Fruit fly (Drosophila melanogaster) whole organism, embryonic: Measurements from ENCODE around the gene HP1b.
A peak's percentile ranks its signal among the peaks of the same experiment; 100 is the strongest.

Experiments used
- Ada2b ChIP-seq: fragments of 200-800 bp; sonication (Bioruptor generic); IDR thresholded peaks from 2 replicates; pipeline ENCODE4 v1.3.6; 2022; ENCODE audit warnings: missing biosample characterization, missing genetic modification characterization
- Awh ChIP-seq: fragments of 200-800 bp; sonication (Bioruptor generic); IDR thresholded peaks from 2 replicates; pipeline ENCODE4, ENCODE4 v1.3.6; 2022; ENCODE audit warnings: missing biosample characterization, missing genetic modification characterization
- CG10267 ChIP-seq: fragments of 200-800 bp; sonication (Bioruptor generic); optimal IDR thresholded peaks from 2 replicates; lab custom pipeline; 2018; ENCODE audit warnings: missing biosample characterization, mild to moderate bottlenecking, missing genetic modification characterization, moderate library complexity
- CG10321 ChIP-seq: fragments of 200-800 bp; sonication (Bioruptor generic); IDR thresholded peaks from 2 replicates; pipeline ENCODE4 v1.3.6; 2022; ENCODE audit warnings: missing biosample characterization, missing genetic modification characterization
- CG11456 ChIP-seq: fragments of 200-800 bp; sonication (Bioruptor generic); IDR thresholded peaks from 3 replicates; pipeline ENCODE4 v1.3.6; 2022; ENCODE audit warnings: missing biosample characterization, missing genetic modification characterization
- CG12769 ChIP-seq: fragments of 200-800 bp; sonication (Bioruptor generic); optimal IDR thresholded peaks from 2 replicates; lab custom pipeline; 2019; ENCODE audit warnings: missing biosample characterization, mild to moderate bottlenecking, missing genetic modification characterization, moderate library complexity
- CG13287 ChIP-seq: fragments of 200-800 bp; sonication (Bioruptor generic); IDR thresholded peaks from 2 replicates; pipeline ENCODE4 v1.3.6; 2022; ENCODE audit warnings: missing biosample characterization, missing genetic modification characterization; ENCODE audit not compliant: partially characterized antibody
- CG14710 ChIP-seq: fragments of 200-800 bp; sonication (Bioruptor generic); optimal IDR thresholded peaks from 3 replicates; lab custom pipeline; 2019; ENCODE audit warnings: missing biosample characterization, mild to moderate bottlenecking, missing genetic modification characterization, moderate library complexity
- CG17568 ChIP-seq: fragments of 200-800 bp; sonication (Bioruptor generic); optimal IDR thresholded peaks from 2 replicates; lab custom pipeline; 2018; ENCODE audit warnings: missing biosample characterization, mild to moderate bottlenecking, missing genetic modification characterization, moderate library complexity
- CG1832 ChIP-seq: fragments of 200-800 bp; sonication (Bioruptor generic); optimal IDR thresholded peaks from 2 replicates; lab custom pipeline; 2017; ENCODE audit warnings: missing biosample characterization, mild to moderate bottlenecking, missing genetic modification characterization, inconsistent platforms
- CG32532 ChIP-seq: fragments of 200-800 bp; sonication (Bioruptor generic); IDR thresholded peaks from 2 replicates; pipeline ENCODE4 v1.3.6; 2022; ENCODE audit warnings: missing biosample characterization, missing genetic modification characterization
- CG3407 ChIP-seq: fragments of 200-800 bp; sonication (Bioruptor generic); optimal IDR thresholded peaks from 2 replicates; lab custom pipeline; 2018; ENCODE audit warnings: missing biosample characterization, mild to moderate bottlenecking, missing genetic modification characterization
- CG3995 ChIP-seq: fragments of 200-800 bp; sonication (Bioruptor generic); optimal IDR thresholded peaks from 3 replicates; lab custom pipeline; 2016; ENCODE audit warnings: missing biosample characterization, missing genetic modification characterization
- CG6254 ChIP-seq: fragments of 200-800 bp; sonication (Bioruptor generic); optimal IDR thresholded peaks from 3 replicates; lab custom pipeline; 2017; ENCODE audit warnings: mild to moderate bottlenecking, missing biosample characterization, missing genetic modification reagents, missing genetic modification characterization
- CG6689 ChIP-seq: fragments of 200-800 bp; sonication (Bioruptor generic); IDR thresholded peaks from 2 replicates; pipeline ENCODE4 v1.3.6; 2022; ENCODE audit warnings: missing biosample characterization, missing genetic modification characterization
- CG7556 ChIP-seq: fragments of 200-800 bp; sonication (Bioruptor generic); optimal IDR thresholded peaks from 2 replicates; lab custom pipeline; 2017; ENCODE audit warnings: missing biosample characterization, mild to moderate bottlenecking, missing genetic modification characterization
- CG8281 ChIP-seq: fragments of 200-800 bp; sonication (Bioruptor generic); optimal IDR thresholded peaks from 2 replicates; lab custom pipeline; 2018; ENCODE audit warnings: missing biosample characterization, mild to moderate bottlenecking, missing genetic modification characterization, moderate library complexity
- CG9437 ChIP-seq: fragments of 200-800 bp; sonication (Bioruptor generic); optimal IDR thresholded peaks from 2 replicates; lab custom pipeline; 2018; ENCODE audit warnings: missing biosample characterization, mild to moderate bottlenecking, missing genetic modification characterization
- CoRest ChIP-seq: fragments of 200-800 bp; sonication (Bioruptor generic); optimal IDR thresholded peaks from 3 replicates; lab custom pipeline; 2018; ENCODE audit warnings: missing biosample characterization, mild to moderate bottlenecking, missing genetic modification characterization, moderate library complexity
- Drgx ChIP-seq: fragments of 200-800 bp; sonication (Bioruptor generic); IDR thresholded peaks from 2 replicates; pipeline ENCODE4 v1.3.6; 2022; ENCODE audit warnings: missing biosample characterization, missing genetic modification characterization
- H2.0 ChIP-seq: fragments of 200-800 bp; sonication (Bioruptor generic); IDR thresholded peaks from 2 replicates; pipeline ENCODE4 v1.3.6; 2022; ENCODE audit warnings: missing biosample characterization, missing genetic modification characterization
- Jarid2 ChIP-seq: fragments of 200-800 bp; sonication (Bioruptor generic); optimal IDR thresholded peaks from 3 replicates; lab custom pipeline; 2017; ENCODE audit warnings: mild to moderate bottlenecking, missing biosample characterization, missing genetic modification reagents, missing genetic modification characterization
- MTF-1 ChIP-seq: fragments of 200-800 bp; sonication (Bioruptor generic); optimal IDR thresholded peaks from 2 replicates; lab custom pipeline; 2018; ENCODE audit warnings: missing biosample characterization, mild to moderate bottlenecking, missing genetic modification characterization, borderline replicate concordance
- Med ChIP-seq: fragments of 200-800 bp; sonication (Bioruptor generic); peaks from one replicate; lab custom pipeline; 2016; ENCODE audit warnings: missing biosample characterization, missing genetic modification characterization, mild to moderate bottlenecking, inconsistent platforms, moderate library complexity
- Ptx1 ChIP-seq: fragments of 200-800 bp; sonication (Bioruptor generic); IDR thresholded peaks from 2 replicates; pipeline ENCODE4 v1.3.6; 2022; ENCODE audit warnings: missing biosample characterization, missing genetic modification characterization
- Rfx ChIP-seq: fragments of 200-800 bp; sonication (Bioruptor generic); IDR thresholded peaks from 2 replicates; pipeline ENCODE4 v1.3.6; 2022; ENCODE audit warnings: missing biosample characterization, missing genetic modification characterization
- Scr ChIP-seq: fragments of 200-800 bp; sonication (Bioruptor generic); IDR thresholded peaks from 2 replicates; pipeline ENCODE4 v1.3.6; 2022; ENCODE audit warnings: missing biosample characterization, missing genetic modification characterization; ENCODE audit not compliant: partially characterized antibody
- al ChIP-seq: fragments of 200-800 bp; sonication (Bioruptor generic); IDR thresholded peaks from 2 replicates; pipeline ENCODE4 v1.3.6; 2022; ENCODE audit warnings: missing biosample characterization, missing genetic modification characterization
- amos ChIP-seq: fragments of 200-800 bp; sonication (Bioruptor generic); IDR thresholded peaks from 2 replicates; pipeline ENCODE4 v1.3.6; 2022; ENCODE audit warnings: missing biosample characterization, missing genetic modification characterization; ENCODE audit not compliant: partially characterized antibody
- bigmax ChIP-seq: fragments of 200-800 bp; sonication (Bioruptor generic); optimal IDR thresholded peaks from 2 replicates; lab custom pipeline; 2018; ENCODE audit warnings: missing biosample characterization, mild to moderate bottlenecking, missing genetic modification characterization
- cas ChIP-seq: fragments of 200-800 bp; sonication (Bioruptor generic); IDR thresholded peaks from 2 replicates; pipeline ENCODE4 v1.3.6; 2022; ENCODE audit warnings: missing biosample characterization, missing genetic modification characterization
- da ChIP-seq: fragments of 200-800 bp; sonication (Bioruptor generic); optimal IDR thresholded peaks from 2 replicates; lab custom pipeline; 2016; ENCODE audit warnings: missing biosample characterization, missing genetic modification characterization
- dan ChIP-seq: fragments of 200-800 bp; sonication (Bioruptor generic); IDR thresholded peaks from 2 replicates; pipeline ENCODE4 v1.3.6; 2022; ENCODE audit warnings: missing biosample characterization, missing genetic modification characterization
- dmrt11E ChIP-seq: fragments of 200-800 bp; sonication (Bioruptor generic); optimal IDR thresholded peaks from 3 replicates; lab custom pipeline; 2018; ENCODE audit warnings: missing biosample characterization, mild to moderate bottlenecking, missing genetic modification characterization, moderate library complexity
- dysf ChIP-seq: fragments of 200-800 bp; sonication (Bioruptor generic); IDR thresholded peaks from 3 replicates; pipeline ENCODE4 v1.3.6; 2022; ENCODE audit warnings: missing biosample characterization, missing genetic modification characterization
- ewg ChIP-seq: fragments of 200-800 bp; sonication (Bioruptor generic); optimal IDR thresholded peaks from 3 replicates; lab custom pipeline; 2017; ENCODE audit warnings: mild to moderate bottlenecking, missing biosample characterization, missing genetic modification reagents, missing genetic modification characterization
- exex ChIP-seq: fragments of 200-800 bp; sonication (Bioruptor generic); optimal IDR thresholded peaks from 4 replicates; lab custom pipeline; 2018; ENCODE audit warnings: missing biosample characterization, mild to moderate bottlenecking, missing genetic modification characterization, moderate library complexity
- fru ChIP-seq: fragments of >200 bp; optimal IDR thresholded peaks from 2 replicates; lab custom pipeline; 2017
- ftz-f1 ChIP-seq: fragments of 200-800 bp; sonication (Bioruptor generic); optimal IDR thresholded peaks from 2 replicates; lab custom pipeline; 2016; ENCODE audit warnings: missing biosample characterization, missing genetic modification characterization
- hbn ChIP-seq: fragments of 200-800 bp; sonication (Bioruptor generic); IDR thresholded peaks from 2 replicates; pipeline ENCODE4 v1.3.6; 2022; ENCODE audit warnings: missing biosample characterization, missing genetic modification characterization; ENCODE audit not compliant: partially characterized antibody
- jigr1 ChIP-seq: fragments of 200-800 bp; sonication (Bioruptor generic); IDR thresholded peaks from 3 replicates; pipeline ENCODE4 v1.3.6; 2022; ENCODE audit warnings: missing biosample characterization, missing genetic modification characterization
- lbe ChIP-seq: fragments of 200-800 bp; sonication (Bioruptor generic); optimal IDR thresholded peaks from 2 replicates; lab custom pipeline; 2016; ENCODE audit warnings: missing biosample characterization, mild to moderate bottlenecking, missing genetic modification characterization
- maf-S ChIP-seq: fragments of 200-800 bp; sonication (Bioruptor generic); optimal IDR thresholded peaks from 2 replicates; lab custom pipeline; 2016; ENCODE audit warnings: missing biosample characterization, missing genetic modification characterization
- nerfin-1 ChIP-seq: fragments of 200-800 bp; sonication (Bioruptor generic); optimal IDR thresholded peaks from 3 replicates; lab custom pipeline; 2019; ENCODE audit warnings: missing biosample characterization, mild to moderate bottlenecking, missing genetic modification characterization, moderate library complexity
- onecut ChIP-seq: fragments of 200-800 bp; sonication (Bioruptor generic); IDR thresholded peaks from 2 replicates; pipeline ENCODE4 v1.3.6; 2022; ENCODE audit warnings: missing biosample characterization, missing genetic modification characterization
- scrt ChIP-seq: fragments of 200-800 bp; sonication (Bioruptor generic); optimal IDR thresholded peaks from 2 replicates; lab custom pipeline; 2018; ENCODE audit warnings: missing biosample characterization, mild to moderate bottlenecking, missing genetic modification characterization, moderate library complexity
- sens ChIP-seq: fragments of 200-800 bp; sonication (Bioruptor generic); peaks from one replicate; lab custom pipeline; 2016; ENCODE audit warnings: missing biosample characterization, missing genetic modification characterization
- sim ChIP-seq: fragments of 200-800 bp; sonication (Bioruptor generic); IDR thresholded peaks from 2 replicates; pipeline ENCODE4 v1.3.6; 2022; ENCODE audit warnings: missing biosample characterization, missing genetic modification characterization
- sob ChIP-seq: fragments of 200-800 bp; sonication (Bioruptor generic); IDR thresholded peaks from 2 replicates; pipeline ENCODE4 v1.3.6; 2022; ENCODE audit warnings: missing biosample characterization, missing genetic modification characterization
- trh ChIP-seq: fragments of 200-800 bp; sonication (Bioruptor generic); optimal IDR thresholded peaks from 2 replicates; lab custom pipeline; 2016; ENCODE audit warnings: missing biosample characterization, missing genetic modification characterization
- vvl ChIP-seq: fragments of 200-800 bp; sonication (Bioruptor generic); IDR thresholded peaks from 2 replicates; pipeline ENCODE4 v1.3.6; 2022; ENCODE audit warnings: missing biosample characterization, missing genetic modification characterization
- yki ChIP-seq: fragments of >200 bp; optimal IDR thresholded peaks from 3 replicates; lab custom pipeline; 2018

HP1b gene

dm6 chrX:9068822-9069221, 12.0 kb upstream of the HP1b start (continued):
- TF ChIP-seq ewg (GFP tag; lab: Kevin White, UChicago) (no peak), sens (GFP tag; lab: Kevin White, UChicago) (peak; percentile 38), maf-S (GFP tag; lab: Kevin White, UChicago) (no peak), ftz-f1 (GFP tag; lab: Kevin White, UChicago) (no peak), Med (peak; percentile 88), CG6689 (GFP tag; lab: Robert Waterston, UW) (no peak), CG10267 (no peak), Scr (no peak), jigr1 (GFP tag; lab: Robert Waterston, UW) (no peak), cas (GFP tag; lab: Robert Waterston, UW) (no peak), fru (no peak), CoRest (tag; lab: Kevin White, UChicago) (no peak), Jarid2 (GFP tag; lab: Kevin White, UChicago) (no peak), bigmax (GFP tag; lab: Kevin White, UChicago) (no peak), dan (no peak), dmrt11E (tag; lab: Kevin White, UChicago) (no peak), yki (lab: Kevin White, UChicago) (no peak), Drgx (peak; percentile 77), CG8281 (tag; lab: Kevin White, UChicago) (no peak), CG32532 (GFP tag; lab: Robert Waterston, UW) (peak; percentile 38; the same call in 1 of the 2 replicates), CG9437 (no peak), CG17568 (GFP tag; lab: Kevin White, UChicago) (no peak), scrt (GFP tag; lab: Kevin White, UChicago) (no peak), CG3995 (GFP tag; lab: Kevin White, UChicago) (no peak), sim (GFP tag; lab: Robert Waterston, UW) (no peak), al (0 out of 2 replicates have a peak, but pooled peaks have one; percentile 6), MTF-1 (no peak), CG14710 (tag; lab: Kevin White, UChicago) (no peak), nerfin-1 (tag; lab: Kevin White, UChicago) (no peak), CG12769 (tag; lab: Kevin White, UChicago) (peak; percentile 31), Ptx1 (GFP tag; lab: Robert Waterston, UW) (peak; percentile 34; the same call in 1 of the 2 replicates), da (no peak), Rfx (GFP tag; lab: Robert Waterston, UW) (peak; percentile 59), hbn (GFP tag; lab: Robert Waterston, UW) (no peak), amos (GFP tag; lab: Robert Waterston, UW) (no peak), dysf (GFP tag; lab: Robert Waterston, UW) (peak; percentile 43; the same call in 2 of the 3 replicates), Ada2b (no peak), CG7556 (no peak), lbe (GFP tag; lab: Kevin White, UChicago) (no peak), sob (GFP tag; lab: Robert Waterston, UW) (peak; percentile 56), trh (no peak), exex (tag; lab: Kevin White, UChicago) (no peak), CG11456 (GFP tag; lab: Robert Waterston, UW) (0 out of 3 replicates have a peak, but pooled peaks have one; percentile 39), vvl (peak; percentile 38; the same call in 1 of the 2 replicates), CG1832 (no peak), CG10321 (GFP tag; lab: Robert Waterston, UW) (no peak), CG3407 (GFP tag; lab: Kevin White, UChicago) (no peak), onecut (GFP tag; lab: Robert Waterston, UW) (no peak), Awh (GFP tag; lab: Robert Waterston, UW) (0 out of 2 replicates have a peak, but pooled peaks have one; percentile 16), H2.0 (GFP tag; lab: Robert Waterston, UW) (0 out of 2 replicates have a peak, but pooled peaks have one; percentile 29), CG6254 (GFP tag; lab: Kevin White, UChicago) (no peak), CG13287 (GFP tag; lab: Robert Waterston, UW) (no peak)
